Fruit fly (Drosophila melanogaster): ENCODE results near the gene usp.

dm6 chrX:2073325-2073724 is 31.2 kb upstream of the usp start, which contains the start of gene CG4199:
- TF ChIP-seq Eip78C (GFP tag) = peak; percentile 41
- no peak for TF ChIP-seq lz (GFP tag; optimal IDR thresholded peaks at IDR 0.05)
- TF ChIP-seq topi (GFP tag; optimal IDR thresholded peaks at IDR 0.05) = no peak
- no peak for TF ChIP-seq Sox102F (GFP tag; optimal IDR thresholded peaks at IDR 0.05)
- no peak for TF ChIP-seq CG10631 (GFP tag; optimal IDR thresholded peaks at IDR 0.05)
- no peak for TF ChIP-seq fd85E (GFP tag; optimal IDR thresholded peaks at IDR 0.05)
- TF ChIP-seq CG6854 (GFP tag; optimal IDR thresholded peaks at IDR 0.05) = no peak
- no peak for TF ChIP-seq CG6792 (GFP tag; optimal IDR thresholded peaks at IDR 0.05)
- no peak for TF ChIP-seq OdsH (GFP tag; optimal IDR thresholded peaks at IDR 0.05)
- TF ChIP-seq CG6808 (GFP tag; optimal IDR thresholded peaks at IDR 0.05) = no peak
- TF ChIP-seq eg (GFP tag; IDR thresholded peaks at IDR 0.05) = no peak
- no peak for TF ChIP-seq CG7368 (GFP tag; optimal IDR thresholded peaks at IDR 0.05)
- TF ChIP-seq CG3032 (tag; optimal IDR thresholded peaks at IDR 0.05) = no peak
- TF ChIP-seq CG34406 (GFP tag; optimal IDR thresholded peaks at IDR 0.05) = no peak
